Worm (Caenorhabditis elegans): Measurements from ENCODE around the gene Y102A11A.3.

- TF ChIP-seq him-1 (tag; optimal IDR thresholded peaks at IDR 0.05) (no peak), W03F9.2 (tag; optimal IDR thresholded peaks at IDR 0.05) (no peak)
These were observed 11.9 kb downstream of the Y102A11A.3 start for ce11 chrX:2030871-2031270.
